Fruit fly (Drosophila melanogaster) Kc167 (cell line): ENCODE results near the gene CG46309.

Source experiments
- Myc ChIP-seq: fragments of >200 bp; optimal IDR thresholded peaks from 2 replicates; lab custom pipeline; 2017; ENCODE audit warnings: missing external identifiers
- Sin3A ChIP-seq: fragments of >200 bp; optimal IDR thresholded peaks from 2 replicates; lab custom pipeline; 2018; ENCODE audit warnings: missing external identifiers
- h ChIP-seq: fragments of >200 bp; optimal IDR thresholded peaks from 3 replicates; lab custom pipeline; 2018; ENCODE audit warnings: missing external identifiers
- insv ChIP-seq: fragments of >200 bp; optimal IDR thresholded peaks from 3 replicates; lab custom pipeline; 2018; ENCODE audit warnings: missing external identifiers

DNA sequence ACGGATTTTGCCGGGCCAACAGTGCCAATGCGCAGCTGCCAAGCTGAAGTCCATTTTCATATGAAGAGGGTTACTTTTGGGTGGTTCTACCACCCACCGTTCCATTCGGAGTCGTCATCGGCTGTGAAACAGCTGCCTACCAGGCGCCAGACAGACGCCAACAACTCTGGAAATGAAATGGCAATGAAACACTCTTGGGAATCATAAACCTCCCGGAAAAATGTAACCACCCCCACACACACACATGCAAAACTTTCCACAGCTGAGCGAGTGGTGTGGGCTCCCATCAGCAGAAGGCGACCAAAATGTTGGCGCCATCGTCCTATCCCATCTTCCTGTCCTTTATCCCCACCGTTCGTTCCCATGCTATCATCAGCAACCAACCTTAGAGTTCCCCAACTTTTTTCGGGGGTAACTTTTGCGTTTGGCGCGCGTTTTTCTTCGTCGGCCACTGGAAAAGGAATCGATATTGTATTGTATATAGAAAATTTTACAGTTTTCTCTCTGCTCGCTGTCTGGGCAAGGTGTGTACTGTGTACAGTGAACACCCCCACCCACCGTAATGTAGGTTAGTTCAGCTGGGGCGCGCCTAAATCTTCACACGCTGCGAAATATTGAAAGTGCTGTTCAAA, 23.7 kb upstream of the CG46309 start:
- TF ChIP-seq h (lab: Kevin White, UChicago) (no peak), insv (lab: Kevin White, UChicago) (no peak), Sin3A (no peak), Myc (lab: Kevin White, UChicago) (no peak)
